Fruit fly (Drosophila melanogaster): ENCODE data around the gene CG44008.

DNA sequence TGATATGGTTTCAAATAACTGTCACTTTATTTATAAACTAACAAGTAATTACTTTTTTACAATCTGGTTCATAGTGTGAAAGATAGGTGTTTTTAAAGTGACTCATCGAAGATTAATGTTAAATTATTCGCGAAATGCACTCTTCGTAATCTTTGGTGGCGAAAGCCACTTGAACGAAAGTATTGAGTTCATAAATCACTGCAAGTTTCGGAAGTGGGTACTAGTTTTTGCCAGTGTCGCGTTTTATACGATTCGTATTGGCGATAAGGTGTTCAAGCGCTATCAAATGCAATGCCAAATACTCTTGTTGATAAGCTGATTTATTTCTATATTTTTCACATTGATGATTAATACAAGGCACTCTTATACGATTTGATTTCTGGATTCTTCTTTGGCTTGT lies 707 bp downstream of the CG44008 start:
- TF ChIP-seq Blimp-1 (GFP tag; optimal IDR thresholded peaks at IDR 0.05) (no peak), CG32006 (GFP tag; optimal IDR thresholded peaks at IDR 0.05) (no peak), CG16779 (tag; optimal IDR thresholded peaks at IDR 0.05) (no peak)
